Fruit fly (Drosophila melanogaster) whole organism, embryonic: ENCODE data around the gene CG15446.

Experiments
- Ada2b ChIP-seq: fragments of 200-800 bp; sonication (Bioruptor generic); IDR thresholded peaks from 2 replicates; pipeline ENCODE4 v1.3.6; 2022; ENCODE audit warnings: missing biosample characterization, missing genetic modification characterization
- Adf1 ChIP-seq: fragments of 200-800 bp; sonication (Bioruptor generic); IDR thresholded peaks from 2 replicates; pipeline ENCODE4 v1.3.6; 2022; ENCODE audit warnings: missing biosample characterization, missing genetic modification characterization
- Asciz ChIP-seq: fragments of 200-800 bp; sonication (Bioruptor generic); optimal IDR thresholded peaks from 2 replicates; lab custom pipeline; 2017; ENCODE audit warnings: missing biosample characterization, mild to moderate bottlenecking, missing genetic modification characterization, missing genetic modification reagents
- B-H2 ChIP-seq: fragments of 200-800 bp; sonication (Bioruptor generic); optimal IDR thresholded peaks from 2 replicates; lab custom pipeline; 2018; ENCODE audit warnings: missing biosample characterization, mild to moderate bottlenecking, missing genetic modification characterization
- CG12391 ChIP-seq: fragments of 200-800 bp; sonication (Bioruptor generic); optimal IDR thresholded peaks from 3 replicates; lab custom pipeline; 2018; ENCODE audit warnings: missing biosample characterization, mild to moderate bottlenecking, missing genetic modification characterization, moderate library complexity
- CG13894 ChIP-seq: fragments of 200-800 bp; sonication (Bioruptor generic); optimal IDR thresholded peaks from 3 replicates; lab custom pipeline; 2018; ENCODE audit warnings: missing biosample characterization, mild to moderate bottlenecking, missing genetic modification characterization, moderate library complexity
- CG15514 ChIP-seq: fragments of 200-800 bp; sonication (Bioruptor generic); optimal IDR thresholded peaks from 3 replicates; lab custom pipeline; 2017; ENCODE audit warnings: missing biosample characterization, missing genetic modification characterization, mild to moderate bottlenecking, moderate library complexity, missing genetic modification reagents
- CG1832 ChIP-seq: fragments of 200-800 bp; sonication (Bioruptor generic); optimal IDR thresholded peaks from 2 replicates; lab custom pipeline; 2017; ENCODE audit warnings: missing biosample characterization, mild to moderate bottlenecking, missing genetic modification characterization, inconsistent platforms
- CG18476 ChIP-seq: fragments of 200-800 bp; sonication (Bioruptor generic); optimal IDR thresholded peaks from 2 replicates; lab custom pipeline; 2016; ENCODE audit warnings: missing biosample characterization, mild to moderate bottlenecking, missing genetic modification characterization
- CG31365 ChIP-seq: fragments of 200-800 bp; sonication (Bioruptor generic); optimal IDR thresholded peaks from 2 replicates; lab custom pipeline; 2018; ENCODE audit warnings: missing biosample characterization, mild to moderate bottlenecking, missing genetic modification characterization
- CG4820 ChIP-seq: fragments of 200-800 bp; sonication (Bioruptor generic); optimal IDR thresholded peaks from 3 replicates; lab custom pipeline; 2016; ENCODE audit warnings: missing biosample characterization, missing genetic modification characterization
- CG4854 ChIP-seq: fragments of 200-800 bp; sonication (Bioruptor generic); optimal IDR thresholded peaks from 2 replicates; lab custom pipeline; 2016; ENCODE audit warnings: missing biosample characterization, missing genetic modification characterization, inconsistent platforms
- CG7987 ChIP-seq: fragments of 200-800 bp; sonication (Bioruptor generic); optimal IDR thresholded peaks from 2 replicates; lab custom pipeline; 2018; ENCODE audit warnings: missing biosample characterization, mild to moderate bottlenecking, missing genetic modification characterization, moderate library complexity
- CTCF ChIP-seq: fragments of 200-800 bp; sonication (Bioruptor generic); optimal IDR thresholded peaks from 2 replicates; lab custom pipeline; 2017; ENCODE audit warnings: missing biosample characterization, mild to moderate bottlenecking, missing genetic modification characterization, moderate library complexity
- D19A ChIP-seq: fragments of 200-800 bp; optimal IDR thresholded peaks from 3 replicates; lab custom pipeline; 2019; ENCODE audit warnings: missing biosample characterization, mild to moderate bottlenecking, missing genetic modification characterization, moderate library complexity
- D19B ChIP-seq: fragments of 200-800 bp; sonication (Bioruptor generic); optimal IDR thresholded peaks from 2 replicates; lab custom pipeline; 2017; ENCODE audit warnings: missing biosample characterization, mild to moderate bottlenecking, missing genetic modification characterization
- Fer2 ChIP-seq: fragments of 200-800 bp; sonication (Bioruptor generic); optimal IDR thresholded peaks from 2 replicates; lab custom pipeline; 2018; ENCODE audit warnings: missing biosample characterization, mild to moderate bottlenecking, missing genetic modification characterization, moderate library complexity
- Hand ChIP-seq: fragments of 200-800 bp; sonication (Bioruptor generic); optimal IDR thresholded peaks from 2 replicates; lab custom pipeline; 2017; ENCODE audit warnings: mild to moderate bottlenecking, missing biosample characterization, missing genetic modification reagents, missing genetic modification characterization
- Hr78 ChIP-seq, 2 experiments: fragments of 200-800 bp in 1 of 2; fragments of >200 bp in 1 of 2; sonication (Bioruptor generic) in 1 of 2; optimal IDR thresholded peaks; 2 replicates each; lab custom pipeline; 2017 to 2019; ENCODE audit warnings: missing biosample characterization in 2 of 2, missing genetic modification characterization in 2 of 2, mild to moderate bottlenecking in 1 of 2, moderate library complexity in 1 of 2
- Lhr ChIP-seq: fragments of 200-800 bp; sonication (Bioruptor generic); optimal IDR thresholded peaks from 3 replicates; lab custom pipeline; 2017; ENCODE audit warnings: mild to moderate bottlenecking, missing biosample characterization, missing genetic modification reagents, missing genetic modification characterization
- Mad ChIP-seq: fragments of 200-800 bp; sonication (Bioruptor generic); optimal IDR thresholded peaks from 2 replicates; lab custom pipeline; 2016; ENCODE audit warnings: missing biosample characterization, missing genetic modification characterization
- NC2α ChIP-seq: fragments of 200-800 bp; sonication (Bioruptor generic); optimal IDR thresholded peaks from 2 replicates; lab custom pipeline; 2016; ENCODE audit warnings: missing biosample characterization, missing genetic modification characterization
- Nf-YB ChIP-seq: fragments of 200-800 bp; sonication (Bioruptor generic); optimal IDR thresholded peaks from 3 replicates; lab custom pipeline; 2019; ENCODE audit warnings: missing biosample characterization, mild to moderate bottlenecking, missing genetic modification characterization, moderate library complexity
- Ptx1 ChIP-seq: fragments of 200-800 bp; sonication (Bioruptor generic); IDR thresholded peaks from 2 replicates; pipeline ENCODE4 v1.3.6; 2022; ENCODE audit warnings: missing biosample characterization, missing genetic modification characterization
- Rfx ChIP-seq: fragments of 200-800 bp; sonication (Bioruptor generic); IDR thresholded peaks from 2 replicates; pipeline ENCODE4 v1.3.6; 2022; ENCODE audit warnings: missing biosample characterization, missing genetic modification characterization
- Trl ChIP-seq, 3 experiments: fragments of >200 bp in 2 of 3; fragments of 200-800 bp in 1 of 3; sonication (Bioruptor generic) in 1 of 3; optimal IDR thresholded peaks; 2 replicates in 1 of 3; 3 replicates in 2 of 3; lab custom pipeline; 2016 to 2017; ENCODE audit warnings: missing biosample characterization in 1 of 3, missing genetic modification characterization in 1 of 3
- Xbp1 ChIP-seq: fragments of 200-800 bp; sonication (Bioruptor generic); optimal IDR thresholded peaks from 3 replicates; lab custom pipeline; 2016; ENCODE audit warnings: missing biosample characterization, mild to moderate bottlenecking, missing genetic modification characterization
- ac ChIP-seq: fragments of 200-800 bp; sonication (Bioruptor generic); optimal IDR thresholded peaks from 3 replicates; lab custom pipeline; 2017; ENCODE audit warnings: missing biosample characterization, mild to moderate bottlenecking, missing genetic modification characterization
- bcd ChIP-seq: fragments of 200-800 bp; sonication (Bioruptor generic); optimal IDR thresholded peaks from 2 replicates; lab custom pipeline; 2017; ENCODE audit warnings: missing biosample characterization, mild to moderate bottlenecking, missing genetic modification characterization
- btn ChIP-seq: fragments of 200-800 bp; sonication (Bioruptor generic); optimal IDR thresholded peaks from 2 replicates; lab custom pipeline; 2016; ENCODE audit warnings: missing biosample characterization, missing genetic modification characterization
- cas ChIP-seq: fragments of 200-800 bp; sonication (Bioruptor generic); IDR thresholded peaks from 2 replicates; pipeline ENCODE4 v1.3.6; 2022; ENCODE audit warnings: missing biosample characterization, missing genetic modification characterization
- chm ChIP-seq: fragments of 200-800 bp; sonication (Bioruptor generic); IDR thresholded peaks from 2 replicates; pipeline ENCODE4 v1.3.6; 2022; ENCODE audit warnings: missing biosample characterization, missing genetic modification characterization
- cwo ChIP-seq: fragments of 200-800 bp; sonication (Bioruptor generic); optimal IDR thresholded peaks from 3 replicates; lab custom pipeline; 2017; ENCODE audit warnings: missing biosample characterization, missing genetic modification characterization, mild to moderate bottlenecking, moderate library complexity, missing genetic modification reagents
- dmrt99B ChIP-seq: fragments of 200-800 bp; sonication (Bioruptor generic); optimal IDR thresholded peaks from 2 replicates; lab custom pipeline; 2018; ENCODE audit warnings: missing biosample characterization, mild to moderate bottlenecking, missing genetic modification characterization, moderate library complexity
- dpn ChIP-seq, 2 experiments: fragments of 200-800 bp; sonication (Bioruptor generic); optimal IDR thresholded peaks; 3 replicates each; lab custom pipeline; 2016; ENCODE audit warnings: missing biosample characterization in 2 of 2, missing genetic modification characterization in 2 of 2
- eyg ChIP-seq: fragments of 200-800 bp; sonication (Bioruptor generic); optimal IDR thresholded peaks from 3 replicates; lab custom pipeline; 2016; ENCODE audit warnings: missing biosample characterization, missing genetic modification characterization
- fd96Cb ChIP-seq: fragments of 200-800 bp; sonication (Bioruptor generic); optimal IDR thresholded peaks from 2 replicates; lab custom pipeline; 2018; ENCODE audit warnings: missing biosample characterization, mild to moderate bottlenecking, missing genetic modification characterization, moderate library complexity
- fu2 ChIP-seq: fragments of 200-800 bp; sonication (Bioruptor generic); optimal IDR thresholded peaks from 2 replicates; lab custom pipeline; 2016; ENCODE audit warnings: missing biosample characterization, missing genetic modification characterization
- gcm2 ChIP-seq: fragments of 200-800 bp; sonication (Bioruptor generic); optimal IDR thresholded peaks from 2 replicates; lab custom pipeline; 2016; ENCODE audit warnings: missing biosample characterization, missing genetic modification characterization
- gem ChIP-seq: fragments of 200-800 bp; sonication (Bioruptor generic); optimal IDR thresholded peaks from 2 replicates; lab custom pipeline; 2019; ENCODE audit warnings: missing biosample characterization, mild to moderate bottlenecking, missing genetic modification characterization, moderate library complexity
- jigr1 ChIP-seq: fragments of 200-800 bp; sonication (Bioruptor generic); IDR thresholded peaks from 3 replicates; pipeline ENCODE4 v1.3.6; 2022; ENCODE audit warnings: missing biosample characterization, missing genetic modification characterization
- mam ChIP-seq: fragments of 200-800 bp; sonication (Bioruptor generic); optimal IDR thresholded peaks from 3 replicates; lab custom pipeline; 2016; ENCODE audit warnings: missing biosample characterization, missing genetic modification characterization
- psq ChIP-seq: fragments of 200-800 bp; sonication (Bioruptor generic); optimal IDR thresholded peaks from 2 replicates; lab custom pipeline; 2017; ENCODE audit warnings: missing biosample characterization, missing genetic modification characterization
- shn ChIP-seq: fragments of 200-800 bp; sonication (Bioruptor generic); optimal IDR thresholded peaks from 3 replicates; lab custom pipeline; 2016; ENCODE audit warnings: missing biosample characterization, missing genetic modification characterization
- slbo ChIP-seq: fragments of 200-800 bp; sonication (Bioruptor generic); IDR thresholded peaks from 2 replicates; pipeline ENCODE4 v1.3.6; 2022; ENCODE audit warnings: missing biosample characterization, missing genetic modification characterization
- sug ChIP-seq: fragments of 200-800 bp; optimal IDR thresholded peaks from 2 replicates; lab custom pipeline; 2019; ENCODE audit warnings: missing biosample characterization, mild to moderate bottlenecking, missing genetic modification characterization, moderate library complexity
- tio ChIP-seq: fragments of 200-800 bp; sonication (Bioruptor generic); optimal IDR thresholded peaks from 2 replicates; lab custom pipeline; 2017; ENCODE audit warnings: missing biosample characterization, missing genetic modification characterization, inconsistent platforms
- trem ChIP-seq: fragments of 200-800 bp; optimal IDR thresholded peaks from 3 replicates; lab custom pipeline; 2019; ENCODE audit warnings: missing biosample characterization, mild to moderate bottlenecking, missing genetic modification characterization, moderate library complexity
- zf30C ChIP-seq: fragments of 200-800 bp; sonication (Bioruptor generic); optimal IDR thresholded peaks from 3 replicates; lab custom pipeline; 2018; ENCODE audit warnings: missing biosample characterization, mild to moderate bottlenecking, missing genetic modification characterization

CG15446 gene

DNA sequence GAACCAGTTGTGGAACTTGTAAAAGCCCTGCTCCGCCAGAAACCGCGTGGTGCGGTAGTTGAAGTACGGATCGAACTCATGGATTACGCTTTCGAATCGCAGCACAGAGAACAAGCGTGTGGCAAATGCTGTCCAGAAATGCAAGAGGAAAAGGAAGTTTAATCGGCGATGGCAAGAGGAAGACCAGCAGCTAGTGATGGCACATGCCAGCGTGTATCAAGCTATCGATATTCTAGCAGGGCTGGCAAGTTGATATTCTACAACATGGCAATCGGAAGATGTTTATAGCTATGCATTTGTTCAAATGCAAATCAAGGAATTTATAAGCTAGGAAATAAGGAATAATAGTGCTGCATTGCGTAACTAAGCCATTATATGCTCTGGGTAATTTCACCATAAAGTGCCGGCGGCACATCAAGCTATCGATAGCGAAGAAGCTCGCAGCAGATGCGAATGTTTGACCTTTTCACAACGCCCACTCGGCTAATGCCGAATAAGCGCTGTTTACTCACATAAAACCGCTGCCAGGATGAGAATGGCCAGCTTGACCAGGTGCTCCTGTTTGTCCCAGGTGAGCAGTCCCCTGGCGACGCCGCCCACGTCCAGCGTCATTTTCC is 48.8 kb downstream of the CG15446 start (continued):
- TF ChIP-seq ac (GFP tag; lab: Kevin White, UChicago) (peak; percentile 85), gem (tag; lab: Kevin White, UChicago) (peak; percentile 53), mam (GFP tag; lab: Kevin White, UChicago) (peak; percentile 74), tio (GFP tag; lab: Kevin White, UChicago) (peak; percentile 16), CG7987 (GFP tag; lab: Kevin White, UChicago) (peak; percentile 94), B-H2 (GFP tag; lab: Kevin White, UChicago) (peak; percentile 91), jigr1 (no peak), NC2α (GFP tag; lab: Kevin White, UChicago) (peak; percentile 43), gcm2 (GFP tag; lab: Kevin White, UChicago) (peak; percentile 71), Ada2b (GFP tag; lab: Robert Waterston, UW) (no peak), D19B (GFP tag; lab: Kevin White, UChicago) (peak; percentile 49), shn (peak; percentile 68), Ptx1 (GFP tag; lab: Robert Waterston, UW) (peak; percentile 63), sug (peak; percentile 61), CG13894 (tag; lab: Kevin White, UChicago) (peak; percentile 68), CG1832 (GFP tag; lab: Kevin White, UChicago) (no peak), CG31365 (peak; percentile 79), trem (peak; percentile 71), fd96Cb (tag; lab: Kevin White, UChicago) (peak; percentile 43), chm (GFP tag; lab: Robert Waterston, UW) (peak; percentile 93), Asciz (peak; percentile 72), Rfx (GFP tag; lab: Robert Waterston, UW) (peak; percentile 89), dmrt99B (tag; lab: Kevin White, UChicago) (peak; percentile 64), btn (peak; percentile 60), CTCF (GFP tag; lab: Kevin White, UChicago) (peak; percentile 59), CG18476 (no peak), Adf1 (peak; percentile 44), bcd (GFP tag; lab: Kevin White, UChicago) (peak; percentile 81), CG4820 (peak; percentile 27), Nf-YB (GFP tag; lab: Kevin White, UChicago) (peak; percentile 52), D19A (peak; percentile 32), CG12391 (tag; lab: Kevin White, UChicago) (peak; percentile 76), CG15514 (GFP tag; lab: Kevin White, UChicago) (peak; percentile 89), Hand (GFP tag; lab: Kevin White, UChicago) (peak; percentile 66), Fer2 (tag; lab: Kevin White, UChicago) (peak; percentile 63), Hr78 (GFP tag; optimal IDR thresholded peaks at IDR 0.05; lab: Kevin White, UChicago) (peak in 1 of 2 experiments; percentile 24), dpn (GFP tag; optimal IDR thresholded peaks at IDR 0.05; lab: Kevin White, UChicago) (peak; percentile 55 to 78), psq (peak; percentile 18), Trl (optimal IDR thresholded peaks at IDR 0.05; lab: Kevin White, UChicago) (no peak), Trl (GFP tag; optimal IDR thresholded peaks at IDR 0.05; lab: Kevin White, UChicago) (peak; percentile 72), cwo (GFP tag; lab: Kevin White, UChicago) (peak; percentile 63), zf30C (GFP tag; lab: Kevin White, UChicago) (peak; percentile 47), Xbp1 (GFP tag; lab: Kevin White, UChicago) (peak; percentile 73), Lhr (peak; percentile 61), CG4854 (GFP tag; lab: Kevin White, UChicago) (peak; percentile 56), Mad (peak; percentile 79), slbo (GFP tag; lab: Robert Waterston, UW) (peak; percentile 82), cas (GFP tag; lab: Robert Waterston, UW) (peak; percentile 34; the same call in 1 of the 2 replicates), fu2 (GFP tag; lab: Kevin White, UChicago) (peak; percentile 70), eyg (GFP tag; lab: Kevin White, UChicago) (peak; percentile 51)
